Worm (Caenorhabditis elegans) whole organism, L4 larva: ENCODE measurements around the gene oac-2.

Source experiments
- D1046.2 ChIP-seq: fragments of 200-800 bp; sonication (Bioruptor generic); IDR thresholded peaks from 2 replicates; pipeline ENCODE4 v1.3.6; 2022; ENCODE audit warnings: missing genetic modification characterization, missing compliant biosample characterization
- F26F4.8 ChIP-seq: fragments of 200-800 bp; sonication (Bioruptor generic); conservative IDR thresholded peaks from 2 replicates; pipeline ENCODE4 v1.3.6; 2022; ENCODE audit warnings: missing genetic modification characterization, missing compliant biosample characterization
- F44E2.7 ChIP-seq: fragments of 200-800 bp; sonication (Bioruptor generic); IDR thresholded peaks from 2 replicates; pipeline ENCODE4 v2.1.2; 2022; ENCODE audit warnings: missing genetic modification characterization, missing compliant biosample characterization
- T20F7.1 ChIP-seq: fragments of 200-800 bp; sonication (Bioruptor generic); optimal IDR thresholded peaks from 2 replicates; lab custom pipeline; 2018; ENCODE audit warnings: mild to moderate bottlenecking, missing genetic modification characterization, missing compliant biosample characterization
- aha-1 ChIP-seq: fragments of 150-350 bp; peaks from one replicate; lab custom pipeline; 2014; ENCODE audit warnings: missing biosample characterization, missing genetic modification characterization
- aly-2 ChIP-seq: sonication (generic microtip); optimal IDR thresholded peaks from 2 replicates; lab custom pipeline; 2018; ENCODE audit warnings: missing biosample characterization, missing genetic modification characterization
- ctbp-1 ChIP-seq: fragments of 200-800 bp; sonication (Bioruptor generic); IDR thresholded peaks from 2 replicates; pipeline ENCODE4 v1.3.6; 2022; ENCODE audit warnings: missing genetic modification reagents, missing genetic modification characterization, missing compliant biosample characterization
- daf-12 ChIP-seq: fragments of 150-350 bp; optimal IDR thresholded peaks from 2 replicates; lab custom pipeline; 2014; ENCODE audit warnings: missing biosample characterization, missing genetic modification reagents, missing genetic modification characterization
- daf-16 ChIP-seq, 3 experiments: sonication (generic microtip); optimal IDR thresholded peaks; 2 replicates each; lab custom pipeline; 2016 to 2017; ENCODE audit warnings: missing genetic modification characterization in 3 of 3, missing genetic modification reagents in 3 of 3, mild to moderate bottlenecking in 2 of 3, missing compliant biosample characterization in 2 of 3, missing biosample characterization in 1 of 3, moderate library complexity in 1 of 3
- daf-19 ChIP-seq: fragments of 200-800 bp; sonication (Bioruptor generic); conservative IDR thresholded peaks from 2 replicates; pipeline ENCODE4 v1.3.6; 2022; ENCODE audit warnings: missing genetic modification characterization, missing compliant biosample characterization
- daf-8 ChIP-seq: fragments of 200-800 bp; sonication (Bioruptor generic); IDR thresholded peaks from 2 replicates; pipeline ENCODE4 v1.3.6; 2022; ENCODE audit warnings: missing genetic modification characterization, missing compliant biosample characterization
- dpl-1 ChIP-seq: fragments of 150-350 bp; optimal IDR thresholded peaks from 2 replicates; lab custom pipeline; 2014; ENCODE audit warnings: missing biosample characterization, missing genetic modification reagents, missing genetic modification characterization
- duxl-1 ChIP-seq: sonication (generic microtip); optimal IDR thresholded peaks from 2 replicates; lab custom pipeline; 2016; ENCODE audit warnings: mild to moderate bottlenecking, missing genetic modification characterization, moderate library complexity, missing compliant biosample characterization; ENCODE audit not compliant: poor library complexity
- egl-27 ChIP-seq: sonication (generic microtip); optimal IDR thresholded peaks from 3 replicates; lab custom pipeline; 2017; ENCODE audit warnings: missing biosample characterization, missing genetic modification reagents, missing genetic modification characterization
- egl-43 ChIP-seq: fragments of 200-800 bp; sonication (Bioruptor generic); IDR thresholded peaks from 2 replicates; pipeline ENCODE4 v1.3.6; 2022; ENCODE audit warnings: missing genetic modification reagents, missing genetic modification characterization, missing compliant biosample characterization
- fkh-10 ChIP-seq: fragments of 150-350 bp; optimal IDR thresholded peaks from 2 replicates; lab custom pipeline; 2014; ENCODE audit warnings: missing biosample characterization, missing genetic modification reagents, missing genetic modification characterization
- lim-7 ChIP-seq: fragments of 200-800 bp; sonication (Bioruptor generic); IDR thresholded peaks from 2 replicates; pipeline ENCODE4 v1.3.6; 2022; ENCODE audit warnings: missing genetic modification characterization, missing compliant biosample characterization
- lin-1 ChIP-seq: fragments of 200-800 bp; sonication (Bioruptor generic); IDR thresholded peaks from 2 replicates; pipeline ENCODE4 v1.3.6; 2022; ENCODE audit warnings: missing genetic modification reagents, missing genetic modification characterization, missing compliant biosample characterization
- lin-39 ChIP-seq: fragments of 150-350 bp; optimal IDR thresholded peaks from 2 replicates; lab custom pipeline; 2014; ENCODE audit warnings: missing biosample characterization, missing genetic modification reagents, missing genetic modification characterization
- lir-3 ChIP-seq: sonication (generic microtip); optimal IDR thresholded peaks from 2 replicates; lab custom pipeline; 2016; ENCODE audit warnings: mild to moderate bottlenecking, missing genetic modification characterization, missing compliant biosample characterization
- mep-1 ChIP-seq: fragments of 150-350 bp; sonication (generic microtip); optimal IDR thresholded peaks from 3 replicates; lab custom pipeline; 2014; ENCODE audit warnings: missing biosample characterization, missing genetic modification characterization
- mxl-2 ChIP-seq: fragments of 200-800 bp; sonication (Bioruptor generic); conservative IDR thresholded peaks from 2 replicates; pipeline ENCODE4 v1.3.6; 2022; ENCODE audit warnings: missing genetic modification reagents, missing genetic modification characterization, missing compliant biosample characterization
- mxl-3 ChIP-seq: fragments of 200-800 bp; sonication (Bioruptor generic); optimal IDR thresholded peaks from 2 replicates; lab custom pipeline; 2018; ENCODE audit warnings: mild to moderate bottlenecking, missing genetic modification characterization, missing compliant biosample characterization
- nhr-10 ChIP-seq: fragments of 150-350 bp; optimal IDR thresholded peaks from 2 replicates; lab custom pipeline; 2014; ENCODE audit warnings: missing biosample characterization, missing genetic modification characterization
- nhr-111 ChIP-seq: fragments of 200-800 bp; sonication (Bioruptor generic); optimal IDR thresholded peaks from 2 replicates; lab custom pipeline; 2018; ENCODE audit warnings: mild to moderate bottlenecking, missing genetic modification characterization, missing compliant biosample characterization
- nhr-237 ChIP-seq: sonication (generic microtip); optimal IDR thresholded peaks from 2 replicates; lab custom pipeline; 2017; ENCODE audit warnings: missing biosample characterization, missing genetic modification characterization
- nhr-28 ChIP-seq: fragments of 150-350 bp; optimal IDR thresholded peaks from 2 replicates; lab custom pipeline; 2014; ENCODE audit warnings: missing biosample characterization, missing genetic modification characterization
- nhr-42 ChIP-seq: fragments of 200-800 bp; sonication (Bioruptor generic); IDR thresholded peaks from 2 replicates; pipeline ENCODE4 v1.3.6; 2022; ENCODE audit warnings: missing genetic modification characterization, missing compliant biosample characterization
- nhr-77 ChIP-seq: fragments of 150-350 bp; optimal IDR thresholded peaks from 2 replicates; lab custom pipeline; 2014; ENCODE audit warnings: missing biosample characterization, missing genetic modification characterization
- pha-4 ChIP-seq, 2 experiments: fragments of 150-350 bp in 1 of 2; fragments of 200-800 bp in 1 of 2; sonication (Bioruptor generic) in 1 of 2; IDR thresholded peaks in 1 of 2; optimal IDR thresholded peaks in 1 of 2; 2 replicates each; pipeline versions ENCODE4 v1.3.6 to Lab custom; 2014 to 2022; ENCODE audit warnings: missing genetic modification characterization in 2 of 2, missing genetic modification reagents in 2 of 2, missing biosample characterization in 1 of 2, missing compliant biosample characterization in 1 of 2
- php-3 ChIP-seq: fragments of 200-800 bp; sonication (Bioruptor generic); IDR thresholded peaks from 2 replicates; pipeline ENCODE4 v1.3.6; 2022; ENCODE audit warnings: missing genetic modification reagents, missing genetic modification characterization, missing compliant biosample characterization
- pqm-1 ChIP-seq: sonication (generic microtip); optimal IDR thresholded peaks from 2 replicates; lab custom pipeline; 2017; ENCODE audit warnings: missing biosample characterization, missing genetic modification characterization
- snpc-1.2 ChIP-seq: fragments of 200-800 bp; sonication (Bioruptor generic); IDR thresholded peaks from 2 replicates; pipeline ENCODE4 v1.3.6; 2022; ENCODE audit warnings: missing genetic modification reagents, missing genetic modification characterization, missing compliant biosample characterization
- snpc-4 ChIP-seq: fragments of 150-350 bp; optimal IDR thresholded peaks from 2 replicates; lab custom pipeline; 2014; ENCODE audit warnings: missing biosample characterization, missing genetic modification characterization
- spr-3 ChIP-seq: fragments of 200-800 bp; sonication (Bioruptor generic); optimal IDR thresholded peaks from 2 replicates; lab custom pipeline; 2018; ENCODE audit warnings: mild to moderate bottlenecking, missing genetic modification characterization, missing compliant biosample characterization
- unc-39 ChIP-seq: sonication (generic microtip); optimal IDR thresholded peaks from 2 replicates; lab custom pipeline; 2017; ENCODE audit warnings: missing biosample characterization, missing genetic modification characterization
- unc-62 ChIP-seq, 3 experiments: fragments of 150-350 bp in 1 of 3; sonication (generic microtip); optimal IDR thresholded peaks in 2 of 3; peaks in 1 of 3; 1 replicate in 1 of 3; 2 replicates in 2 of 3; lab custom pipeline; 2014 to 2017; ENCODE audit warnings: missing biosample characterization in 3 of 3, missing genetic modification characterization in 3 of 3, missing genetic modification reagents in 3 of 3, missing genotype in 1 of 3
- vab-7 ChIP-seq: fragments of 200-800 bp; sonication (Bioruptor generic); IDR thresholded peaks from 2 replicates; pipeline ENCODE4 v1.3.6; 2022; ENCODE audit warnings: missing genetic modification reagents, missing genetic modification characterization, missing compliant biosample characterization
- zag-1 ChIP-seq: fragments of 150-350 bp; optimal IDR thresholded peaks from 2 replicates; lab custom pipeline; 2014; ENCODE audit warnings: missing biosample characterization, missing genetic modification characterization
- zfp-2 ChIP-seq: sonication (generic microtip); optimal IDR thresholded peaks from 2 replicates; lab custom pipeline; 2016; ENCODE audit warnings: mild to moderate bottlenecking, missing genetic modification characterization, missing compliant biosample characterization
- zip-2 ChIP-seq: fragments of 150-350 bp; optimal IDR thresholded peaks from 2 replicates; lab custom pipeline; 2014; ENCODE audit warnings: missing biosample characterization, missing genetic modification characterization

Gene oac-2

DNA sequence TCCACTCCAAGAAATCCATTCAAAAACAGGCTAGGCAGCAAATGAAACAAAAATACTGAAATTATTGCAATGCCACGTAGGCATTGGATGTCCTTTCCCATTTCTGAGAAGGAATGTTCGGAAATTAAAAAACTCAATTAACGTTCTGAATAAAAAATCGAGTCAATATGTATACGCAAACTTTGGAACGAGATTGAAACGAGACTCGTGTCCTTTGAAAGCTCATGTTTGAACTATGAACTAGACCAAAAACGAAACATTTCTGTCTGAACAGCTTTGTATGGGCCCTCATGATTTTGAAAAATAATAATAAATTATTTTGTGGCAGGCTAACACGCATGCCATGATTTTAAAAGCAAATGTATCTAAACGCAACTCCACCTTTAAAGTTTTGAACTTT, at the start of gene oac-2:
oac-2 (minus strand) TSS at position 101 of the 400 bp plus-strand sequence.
- TF ChIP-seq daf-12 (no peak), nhr-28 (tag; lab: Kevin White, UChicago) (no peak), F26F4.8 (GFP tag; lab: Robert Waterston, UW) (no peak), ctbp-1 (GFP tag; lab: Robert Waterston, UW) (no peak), unc-39 (tag; lab: Kevin White, UChicago) (no peak), egl-27 (tag; lab: Kevin White, UChicago) (no peak), aly-2 (tag; lab: Kevin White, UChicago) (no peak), fkh-10 (GFP tag; lab: Kevin White, UChicago) (no peak), pha-4 (GFP tag; IDR thresholded peaks at IDR 0.05; lab: Robert Waterston, UW) (no peak), pha-4 (tag; optimal IDR thresholded peaks at IDR 0.05; lab: Kevin White, UChicago) (no peak), lin-1 (GFP tag; lab: Robert Waterston, UW) (no peak), snpc-1.2 (GFP tag; lab: Robert Waterston, UW) (no peak), nhr-42 (GFP tag; lab: Robert Waterston, UW) (no peak), duxl-1 (tag; lab: Kevin White, UChicago) (no peak), php-3 (GFP tag; lab: Robert Waterston, UW) (no peak), D1046.2 (GFP tag; lab: Robert Waterston, UW) (no peak), zip-2 (tag; lab: Kevin White, UChicago) (no peak), lir-3 (tag; lab: Kevin White, UChicago) (no peak), vab-7 (GFP tag; lab: Robert Waterston, UW) (no peak), mxl-3 (no peak), egl-43 (no peak)

DNA sequence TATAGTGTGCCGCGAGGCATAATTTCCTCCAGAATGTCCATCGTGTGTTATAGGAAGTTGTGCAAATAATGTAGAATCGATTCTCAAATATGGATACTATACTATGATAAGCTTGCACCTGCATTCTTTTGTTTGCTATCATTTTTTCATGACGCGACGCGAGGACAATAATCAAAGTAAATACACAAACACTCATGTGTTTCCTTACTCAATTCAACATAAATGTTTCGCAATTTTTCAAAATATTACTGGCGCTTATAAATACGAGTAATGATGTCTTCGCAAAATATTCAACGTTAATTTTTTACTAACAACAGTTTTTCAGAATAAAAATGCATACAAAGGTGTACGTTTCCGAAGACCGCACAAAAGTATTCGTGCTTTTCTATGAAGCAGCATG, 48.3 kb upstream of the oac-2 start, which contains the start of gene irg-1:
irg-1 (plus strand) TSS at position 326 of the 400 bp plus-strand sequence.
- peak; percentile 56 for TF ChIP-seq aha-1 (tag; lab: Kevin White, UChicago)
- peak; percentile 4 for TF ChIP-seq pqm-1 (tag; lab: Kevin White, UChicago)
- TF ChIP-seq pha-4 (GFP tag; IDR thresholded peaks at IDR 0.05; lab: Robert Waterston, UW): no peak
- TF ChIP-seq pha-4 (tag; optimal IDR thresholded peaks at IDR 0.05; lab: Kevin White, UChicago): peak; percentile 30
- TF ChIP-seq spr-3 (GFP tag; lab: Kevin White, UChicago): no peak
- peak; percentile 54 for TF ChIP-seq nhr-28 (tag; lab: Kevin White, UChicago)
- TF ChIP-seq unc-62 (GFP tag; optimal IDR thresholded peaks at IDR 0.05 in 1 of 2; lab: Kevin White, UChicago): peak in 1 of 2 experiments; percentile 27
- no peak for TF ChIP-seq unc-62 (tag; optimal IDR thresholded peaks at IDR 0.05; lab: Kevin White, UChicago)
- TF ChIP-seq mep-1 (tag; lab: Kevin White, UChicago): no peak
- TF ChIP-seq daf-16 (GFP tag; optimal IDR thresholded peaks at IDR 0.05; lab: Kevin White, UChicago): no peak
- TF ChIP-seq daf-16 (tag; optimal IDR thresholded peaks at IDR 0.05; lab: Kevin White, UChicago): peak; percentile 72
- peak; percentile 37 for TF ChIP-seq nhr-77
- TF ChIP-seq dpl-1 (GFP tag; lab: Kevin White, UChicago): no peak

DNA sequence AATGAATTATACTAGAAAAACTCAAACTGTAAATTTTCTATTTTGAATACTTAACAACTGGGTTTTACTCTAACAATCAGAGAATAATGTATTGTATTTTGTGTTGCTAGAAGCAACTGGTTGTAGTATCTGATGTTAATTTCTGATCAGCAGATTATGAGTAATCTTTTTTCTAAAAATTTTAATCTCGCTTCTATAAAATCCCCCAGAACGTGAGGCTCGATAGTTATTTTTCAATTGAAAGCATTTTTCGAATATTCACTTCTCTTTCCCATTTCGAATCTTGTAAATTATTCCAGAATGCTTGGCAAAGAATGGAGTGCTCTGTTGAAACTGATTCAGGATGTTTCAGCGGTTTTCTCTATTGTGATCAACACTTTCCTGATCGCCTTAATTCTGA, 43.0 kb upstream of the oac-2 start, which contains the start of gene str-227:
str-227 (plus strand) TSS at position 301 of the 400 bp plus-strand sequence.
- TF ChIP-seq pqm-1 (tag; lab: Kevin White, UChicago) (no peak), nhr-111 (no peak), unc-62 (GFP tag; optimal IDR thresholded peaks at IDR 0.05 in 1 of 2; lab: Kevin White, UChicago) (peak in 1 of 2 experiments; percentile 2), unc-62 (tag; optimal IDR thresholded peaks at IDR 0.05; lab: Kevin White, UChicago) (no peak)

DNA sequence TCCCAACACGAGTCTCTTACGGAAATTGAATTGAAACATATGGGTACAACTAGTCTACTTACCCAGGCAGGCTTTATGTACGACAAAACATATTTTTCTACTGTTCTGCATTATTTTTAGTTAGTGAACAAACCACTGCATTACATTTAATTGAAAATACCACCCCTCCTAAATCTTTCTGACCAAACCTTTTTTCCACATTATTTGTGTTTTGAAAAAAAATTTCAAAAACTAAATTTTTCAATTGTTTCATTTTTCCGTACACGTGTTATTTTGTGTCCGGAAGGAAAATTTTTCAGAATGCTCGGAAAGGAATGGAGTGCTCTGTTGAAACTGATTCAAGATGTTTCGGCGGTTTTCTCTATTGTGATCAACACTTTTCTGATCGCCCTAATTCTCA, 37.5 kb upstream of the oac-2 start, which contains the start of gene str-226:
str-226 (plus strand) TSS at position 301 of the 400 bp plus-strand sequence.
- TF ChIP-seq zfp-2 (tag; lab: Kevin White, UChicago): no peak
- TF ChIP-seq nhr-28 (tag; lab: Kevin White, UChicago): no peak
- no peak for TF ChIP-seq lin-39 (tag; lab: Kevin White, UChicago)
- TF ChIP-seq daf-12: no peak
- no peak for TF ChIP-seq T20F7.1 (GFP tag; lab: Kevin White, UChicago)
- TF ChIP-seq lim-7 (GFP tag; lab: Robert Waterston, UW): no peak
- no peak for TF ChIP-seq F44E2.7 (GFP tag; lab: Robert Waterston, UW)
- no peak for TF ChIP-seq mxl-2 (GFP tag; lab: Robert Waterston, UW)
- no peak for TF ChIP-seq nhr-237 (tag; lab: Kevin White, UChicago)
- TF ChIP-seq daf-19 (GFP tag; lab: Robert Waterston, UW): no peak
- no peak for TF ChIP-seq daf-8 (GFP tag; lab: Robert Waterston, UW)
- no peak for TF ChIP-seq nhr-10 (tag; lab: Kevin White, UChicago)
- TF ChIP-seq snpc-4 (tag; lab: Kevin White, UChicago): no peak
- TF ChIP-seq pqm-1 (tag; lab: Kevin White, UChicago): no peak
- TF ChIP-seq zag-1: no peak
- TF ChIP-seq, all 104 proteins: peak for 0
